Worm (Caenorhabditis elegans) whole organism, young adult: Measurements from ENCODE around the gene pfd-1.

Experiments used
- B0261.1 ChIP-seq: sonication (generic microtip); optimal IDR thresholded peaks from 2 replicates; lab custom pipeline; 2016; ENCODE audit warnings: mild to moderate bottlenecking, missing genetic modification characterization, moderate library complexity, missing compliant biosample characterization
- C06A6.2 ChIP-seq: fragments of 200-800 bp; sonication (Bioruptor generic); conservative IDR thresholded peaks from 2 replicates; pipeline ENCODE4 v1.3.6; 2022; ENCODE audit warnings: missing genetic modification characterization, missing compliant biosample characterization
- F22D6.2 ChIP-seq: sonication (generic microtip); optimal IDR thresholded peaks from 2 replicates; lab custom pipeline; 2016; ENCODE audit warnings: mild to moderate bottlenecking, missing genetic modification characterization, missing compliant biosample characterization
- F37B4.10 ChIP-seq: fragments of 200-800 bp; sonication (Bioruptor generic); IDR thresholded peaks from 2 replicates; pipeline ENCODE4 v1.3.6; 2022; ENCODE audit warnings: missing genetic modification characterization, missing compliant biosample characterization
- F39B2.1 ChIP-seq: fragments of 200-800 bp; sonication (Bioruptor generic); IDR thresholded peaks from 2 replicates; pipeline ENCODE4 v1.3.6; 2022; ENCODE audit warnings: missing genetic modification reagents, missing genetic modification characterization, missing compliant biosample characterization
- K11D2.4 ChIP-seq: fragments of 200-800 bp; sonication (Bioruptor generic); IDR thresholded peaks from 2 replicates; pipeline ENCODE4 v1.3.6; 2022; ENCODE audit warnings: missing genetic modification reagents, missing genetic modification characterization, missing compliant biosample characterization
- T07F8.4 ChIP-seq: sonication (generic microtip); optimal IDR thresholded peaks from 2 replicates; lab custom pipeline; 2016; ENCODE audit warnings: mild to moderate bottlenecking, missing genetic modification characterization, moderate library complexity, missing compliant biosample characterization
- T26A5.8 ChIP-seq: sonication (generic microtip); optimal IDR thresholded peaks from 2 replicates; lab custom pipeline; 2016; ENCODE audit warnings: missing genetic modification characterization, missing compliant biosample characterization
- Y53F4B.3 ChIP-seq: fragments of 200-800 bp; sonication (Bioruptor generic); IDR thresholded peaks from 2 replicates; pipeline ENCODE4 v1.3.6; 2022; ENCODE audit warnings: missing genetic modification reagents, missing genetic modification characterization, missing compliant biosample characterization
- Y56A3A.18 ChIP-seq: fragments of 200-800 bp; sonication (Bioruptor generic); IDR thresholded peaks from 2 replicates; pipeline ENCODE4 v1.3.6; 2022; ENCODE audit warnings: missing genetic modification reagents, missing genetic modification characterization, missing compliant biosample characterization
- Y79H2A.3 ChIP-seq: fragments of 200-800 bp; sonication (Bioruptor generic); conservative IDR thresholded peaks from 2 replicates; pipeline ENCODE4 v1.3.6; 2022; ENCODE audit warnings: missing genetic modification reagents, missing genetic modification characterization, missing compliant biosample characterization
- Y95B8A.8 ChIP-seq: fragments of 200-800 bp; sonication (Bioruptor generic); IDR thresholded peaks from 2 replicates; pipeline ENCODE4 v1.3.6; 2022; ENCODE audit warnings: missing genetic modification reagents, missing genetic modification characterization, missing compliant biosample characterization
- ama-1 ChIP-seq, 3 experiments: fragments of 150-350 bp in 1 of 3; sonication (generic microtip) in 2 of 3; optimal IDR thresholded peaks; 2 replicates each; lab custom pipeline; 2014 to 2018; ENCODE audit warnings: missing biosample characterization in 2 of 3, missing genetic modification characterization in 2 of 3, missing genetic modification reagents in 2 of 3
- aptf-3 ChIP-seq: fragments of 200-800 bp; sonication (Bioruptor generic); IDR thresholded peaks from 2 replicates; pipeline ENCODE4 v1.3.6; 2022; ENCODE audit warnings: missing genetic modification characterization, missing compliant biosample characterization
- atf-7 ChIP-seq: sonication (generic microtip); optimal IDR thresholded peaks from 2 replicates; lab custom pipeline; 2017; ENCODE audit warnings: mild to moderate bottlenecking, missing genetic modification characterization, missing compliant biosample characterization
- athp-1 ChIP-seq: sonication (generic microtip); optimal IDR thresholded peaks from 2 replicates; lab custom pipeline; 2017; ENCODE audit warnings: mild to moderate bottlenecking, missing genetic modification characterization, missing compliant biosample characterization
- attf-3 ChIP-seq: fragments of 200-800 bp; sonication (Bioruptor generic); conservative IDR thresholded peaks from 2 replicates; pipeline ENCODE4 v1.3.6; 2022; ENCODE audit warnings: missing genetic modification reagents, missing genetic modification characterization, missing compliant biosample characterization
- bed-2 ChIP-seq: fragments of 200-800 bp; sonication (Bioruptor generic); IDR thresholded peaks from 2 replicates; pipeline ENCODE4 v1.3.6; 2022; ENCODE audit warnings: missing genetic modification reagents, missing genetic modification characterization, missing compliant biosample characterization
- ccch-3 ChIP-seq: fragments of 200-800 bp; sonication (Bioruptor generic); optimal IDR thresholded peaks from 2 replicates; lab custom pipeline; 2018; ENCODE audit warnings: mild to moderate bottlenecking, missing genetic modification characterization, missing compliant biosample characterization
- cebp-2 ChIP-seq: fragments of 200-800 bp; sonication (Bioruptor generic); IDR thresholded peaks from 2 replicates; pipeline ENCODE4 v1.3.6; 2022; ENCODE audit warnings: missing genetic modification characterization, missing compliant biosample characterization
- ceh-100 ChIP-seq: fragments of 200-800 bp; sonication (Bioruptor generic); IDR thresholded peaks from 2 replicates; pipeline ENCODE4 v1.3.6; 2022; ENCODE audit warnings: missing genetic modification reagents, missing genetic modification characterization, missing compliant biosample characterization
- ceh-27 ChIP-seq: fragments of 200-800 bp; sonication (Bioruptor generic); optimal IDR thresholded peaks from 2 replicates; lab custom pipeline; 2018; ENCODE audit warnings: mild to moderate bottlenecking, missing genetic modification characterization, moderate library complexity, missing compliant biosample characterization
- ceh-79 ChIP-seq: sonication (generic microtip); optimal IDR thresholded peaks from 2 replicates; lab custom pipeline; 2017; ENCODE audit warnings: mild to moderate bottlenecking, missing genetic modification characterization, missing compliant biosample characterization
- dpff-1 ChIP-seq: sonication (generic microtip); optimal IDR thresholded peaks from 2 replicates; lab custom pipeline; 2017; ENCODE audit warnings: mild to moderate bottlenecking, missing genetic modification characterization, missing compliant biosample characterization
- him-1 ChIP-seq: sonication (generic microtip); optimal IDR thresholded peaks from 2 replicates; lab custom pipeline; 2016; ENCODE audit warnings: missing genotype, missing genetic modification reagents, missing genetic modification characterization, missing compliant biosample characterization
- hlh-12 ChIP-seq: sonication (generic microtip); optimal IDR thresholded peaks from 2 replicates; lab custom pipeline; 2016; ENCODE audit warnings: missing genetic modification characterization, missing compliant biosample characterization
- hlh-26 ChIP-seq: fragments of 200-800 bp; sonication (Bioruptor generic); conservative IDR thresholded peaks from 2 replicates; pipeline ENCODE4 v1.3.6; 2022; ENCODE audit warnings: missing genetic modification reagents, missing genetic modification characterization, missing compliant biosample characterization
- hmg-1.2 ChIP-seq: fragments of 200-800 bp; sonication (Bioruptor generic); IDR thresholded peaks from 2 replicates; pipeline ENCODE4 v1.3.6; 2022; ENCODE audit warnings: missing genetic modification reagents, missing genetic modification characterization, missing compliant biosample characterization
- lin-26 ChIP-seq: fragments of 200-800 bp; sonication (Bioruptor generic); IDR thresholded peaks from 2 replicates; pipeline ENCODE4 v1.3.6; 2022; ENCODE audit warnings: missing genetic modification reagents, missing genetic modification characterization, missing compliant biosample characterization
- lin-35 ChIP-seq, 3 experiments: fragments of 150-350 bp in 2 of 3; sonication (generic microtip) in 1 of 3; optimal IDR thresholded peaks; 2 replicates each; lab custom pipeline; 2014 to 2018; ENCODE audit warnings: missing biosample characterization in 3 of 3, missing genetic modification characterization in 3 of 3, missing genetic modification reagents in 3 of 3
- lir-1 ChIP-seq: fragments of 200-800 bp; sonication (Bioruptor generic); conservative IDR thresholded peaks from 2 replicates; pipeline ENCODE4 v1.3.6; 2022; ENCODE audit warnings: missing genetic modification reagents, missing genetic modification characterization, missing compliant biosample characterization
- madf-3 ChIP-seq: fragments of 200-800 bp; sonication (Bioruptor generic); IDR thresholded peaks from 2 replicates; pipeline ENCODE4 v1.3.6; 2022; ENCODE audit warnings: missing genetic modification reagents, missing genetic modification characterization, missing compliant biosample characterization
- madf-8 ChIP-seq: fragments of 200-800 bp; sonication (Bioruptor generic); conservative IDR thresholded peaks from 2 replicates; pipeline ENCODE4 v1.3.6; 2022; ENCODE audit warnings: missing genetic modification reagents, missing genetic modification characterization, missing compliant biosample characterization
- mcd-1 ChIP-seq: fragments of 200-800 bp; sonication (Bioruptor generic); IDR thresholded peaks from 2 replicates; pipeline ENCODE4 v1.3.6; 2022; ENCODE audit warnings: missing genetic modification reagents, missing genetic modification characterization, missing compliant biosample characterization
- mxl-1 ChIP-seq: sonication (generic microtip); optimal IDR thresholded peaks from 2 replicates; lab custom pipeline; 2016; ENCODE audit warnings: missing genetic modification characterization, missing compliant biosample characterization
- nfyb-1 ChIP-seq: fragments of 200-800 bp; sonication (Bioruptor generic); IDR thresholded peaks from 2 replicates; pipeline ENCODE4 v1.3.6; 2022; ENCODE audit warnings: missing genetic modification reagents, missing genetic modification characterization, missing compliant biosample characterization
- nhr-80 ChIP-seq: sonication (generic microtip); optimal IDR thresholded peaks from 2 replicates; lab custom pipeline; 2016; ENCODE audit warnings: missing genetic modification characterization, missing compliant biosample characterization
- pha-4 ChIP-seq: fragments of 150-350 bp; sonication (generic microtip); optimal IDR thresholded peaks from 2 replicates; lab custom pipeline; 2014; ENCODE audit warnings: missing biosample characterization, missing genetic modification reagents, missing genetic modification characterization
- sdz-38 ChIP-seq: sonication (generic microtip); optimal IDR thresholded peaks from 2 replicates; lab custom pipeline; 2016; ENCODE audit warnings: missing genotype, missing genetic modification characterization, missing compliant biosample characterization
- snpc-1.3 ChIP-seq: sonication (generic microtip); optimal IDR thresholded peaks from 2 replicates; lab custom pipeline; 2017; ENCODE audit warnings: missing genetic modification characterization, mild to moderate bottlenecking, missing compliant biosample characterization, antibody characterized with exemption, moderate library complexity, missing genotype, missing genetic modification reagents; ENCODE audit not compliant: insufficient read depth
- snpc-3.4 ChIP-seq: sonication (generic microtip); optimal IDR thresholded peaks from 2 replicates; lab custom pipeline; 2017; ENCODE audit warnings: missing genetic modification characterization, mild to moderate bottlenecking, missing compliant biosample characterization, antibody characterized with exemption, moderate library complexity, missing genotype, missing genetic modification reagents
- snpc-4 ChIP-seq, 5 experiments: fragments of 150-350 bp in 1 of 5; sonication (generic microtip) in 4 of 5; optimal IDR thresholded peaks; 2 replicates each; lab custom pipeline; 2014 to 2018; ENCODE audit warnings: missing genetic modification characterization in 5 of 5, missing biosample characterization in 3 of 5, antibody characterized with exemption in 2 of 5, mild to moderate bottlenecking in 2 of 5, missing compliant biosample characterization in 2 of 5, missing genotype in 2 of 5, moderate library complexity in 2 of 5, missing genetic modification reagents in 1 of 5
- somi-1 ChIP-seq: fragments of 200-800 bp; sonication (Bioruptor generic); optimal IDR thresholded peaks from 2 replicates; lab custom pipeline; 2018; ENCODE audit warnings: mild to moderate bottlenecking, missing genetic modification characterization, missing compliant biosample characterization
- zfh-2 ChIP-seq: fragments of 200-800 bp; sonication (Bioruptor generic); conservative IDR thresholded peaks from 2 replicates; pipeline ENCODE4 v1.3.6; 2022; ENCODE audit warnings: missing genetic modification reagents, missing genetic modification characterization, missing compliant biosample characterization
- ztf-25 ChIP-seq: fragments of 200-800 bp; sonication (Bioruptor generic); IDR thresholded peaks from 2 replicates; pipeline ENCODE4 v1.3.6; 2022; ENCODE audit warnings: missing genetic modification reagents, missing genetic modification characterization, missing compliant biosample characterization
- ztf-28 ChIP-seq: fragments of 200-800 bp; sonication (Bioruptor generic); IDR thresholded peaks from 2 replicates; pipeline ENCODE4 v1.3.6; 2022; ENCODE audit warnings: missing genetic modification reagents, missing genetic modification characterization, missing compliant biosample characterization
- ztf-3 ChIP-seq: fragments of 200-800 bp; sonication (Bioruptor generic); optimal IDR thresholded peaks from 2 replicates; lab custom pipeline; 2018; ENCODE audit warnings: mild to moderate bottlenecking, missing genetic modification characterization, missing compliant biosample characterization

pfd-1 gene

DNA sequence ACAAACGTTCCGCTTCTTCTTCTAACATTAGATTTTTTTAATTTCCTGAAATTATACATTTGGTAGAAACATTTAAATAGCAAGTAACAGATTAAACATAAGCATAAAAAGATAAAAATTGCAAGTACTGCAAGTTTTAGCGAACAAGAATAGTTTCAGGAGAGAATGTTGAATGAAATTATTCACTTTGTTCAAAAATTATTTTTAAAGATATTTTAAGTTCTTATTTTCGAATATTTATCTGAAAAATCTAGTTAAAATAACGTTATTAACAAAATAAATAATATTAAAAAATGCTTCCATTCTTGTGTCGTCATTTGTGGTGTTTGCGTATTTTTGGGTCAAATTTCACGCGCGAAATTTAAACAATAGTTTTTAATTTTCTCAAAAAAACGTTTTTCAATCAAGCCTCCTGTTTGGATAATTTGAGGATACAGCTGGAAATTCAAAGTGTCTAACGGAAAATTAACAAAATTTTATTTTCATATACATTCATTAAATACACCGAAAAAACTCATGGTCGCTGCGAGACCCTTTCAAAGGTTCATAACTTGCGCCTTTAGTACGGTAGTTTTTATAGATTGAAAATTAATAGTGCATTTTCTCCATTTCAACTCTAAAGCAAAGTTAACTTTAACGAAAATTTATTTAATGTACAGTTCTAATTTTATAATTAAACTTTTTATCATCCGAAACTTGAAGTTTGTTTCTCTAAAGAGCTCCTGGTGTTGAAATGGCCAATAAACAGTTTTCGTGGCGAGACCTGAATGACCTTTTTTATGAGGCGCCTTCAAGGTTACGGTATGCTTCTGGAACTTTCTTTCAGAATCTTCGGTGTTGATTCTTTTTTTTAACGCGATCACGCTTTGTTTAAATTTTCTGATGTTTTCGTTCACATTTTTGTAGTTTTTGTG is 7.3 kb upstream of the pfd-1 start, which contains the start of gene skih-2 (continued):
- TF ChIP-seq snpc-4 (GFP tag; optimal IDR thresholded peaks at IDR 0.05; lab: Kevin White, UChicago) (no peak), snpc-4 (tag; optimal IDR thresholded peaks at IDR 0.05; lab: Kevin White, UChicago) (peak in 2 of 4 experiments; percentile 16 to 20), sdz-38 (tag; lab: Kevin White, UChicago) (no peak), K11D2.4 (GFP tag; lab: Robert Waterston, UW) (no peak), pha-4 (tag; lab: Kevin White, UChicago) (no peak), nfyb-1 (GFP tag; lab: Robert Waterston, UW) (peak; percentile 45; the same call in 1 of the 2 replicates), dpff-1 (tag; lab: Kevin White, UChicago) (no peak), hlh-12 (no peak), him-1 (tag; lab: Kevin White, UChicago) (peak; percentile 2), ztf-3 (GFP tag; lab: Kevin White, UChicago) (no peak), Y79H2A.3 (no peak), bed-2 (GFP tag; lab: Robert Waterston, UW) (no peak), ceh-79 (tag; lab: Kevin White, UChicago) (no peak), snpc-3.4 (peak; percentile 14), zfh-2 (GFP tag; lab: Robert Waterston, UW) (no peak), hlh-26 (no peak), F37B4.10 (no peak), madf-8 (GFP tag; lab: Robert Waterston, UW) (peak; percentile 78), ama-1 (optimal IDR thresholded peaks at IDR 0.05; lab: Kevin White, UChicago) (no peak), ama-1 (GFP tag; optimal IDR thresholded peaks at IDR 0.05; lab: Kevin White, UChicago) (no peak), T26A5.8 (tag; lab: Kevin White, UChicago) (no peak), lin-26 (GFP tag; lab: Robert Waterston, UW) (no peak), cebp-2 (GFP tag; lab: Robert Waterston, UW) (no peak), lir-1 (GFP tag; lab: Robert Waterston, UW) (no peak), F39B2.1 (GFP tag; lab: Robert Waterston, UW) (no peak), snpc-1.3 (no peak), athp-1 (tag; lab: Kevin White, UChicago) (no peak), C06A6.2 (no peak), B0261.1 (tag; lab: Kevin White, UChicago) (no peak), ztf-25 (GFP tag; lab: Robert Waterston, UW) (no peak), madf-3 (GFP tag; lab: Robert Waterston, UW) (no peak), Y53F4B.3 (GFP tag; lab: Robert Waterston, UW) (no peak), aptf-3 (GFP tag; lab: Robert Waterston, UW) (no peak), mxl-1 (tag; lab: Kevin White, UChicago) (no peak), Y95B8A.8 (GFP tag; lab: Robert Waterston, UW) (no peak), Y56A3A.18 (GFP tag; lab: Robert Waterston, UW) (no peak), somi-1 (GFP tag; lab: Kevin White, UChicago) (no peak), F22D6.2 (tag; lab: Kevin White, UChicago) (no peak), attf-3 (GFP tag; lab: Robert Waterston, UW) (no peak), nhr-80 (tag; lab: Kevin White, UChicago) (no peak), mcd-1 (no peak), ccch-3 (GFP tag; lab: Kevin White, UChicago) (no peak), hmg-1.2 (GFP tag; lab: Robert Waterston, UW) (no peak), lin-35 (GFP tag; optimal IDR thresholded peaks at IDR 0.05; lab: Kevin White, UChicago) (peak in 1 of 3 experiments; percentile 81), ceh-27 (GFP tag; lab: Kevin White, UChicago) (no peak), ztf-28 (GFP tag; lab: Robert Waterston, UW) (no peak), ceh-100 (GFP tag; lab: Robert Waterston, UW) (peak; percentile 44), T07F8.4 (tag; lab: Kevin White, UChicago) (no peak), atf-7 (tag; lab: Kevin White, UChicago) (no peak)
